Fruit fly (Drosophila melanogaster): Measurements from ENCODE around the gene Daxx.

The Daxx gene

dm6 chr2L:6479226-6479906, 1.4 kb upstream of the Daxx start (continued):
- TF ChIP-seq CG15601 (tag; optimal IDR thresholded peaks at IDR 0.05) (peak; percentile 66), BEAF-32 (GFP tag; optimal IDR thresholded peaks at IDR 0.05) (no peak), Ravus (GFP tag; IDR thresholded peaks at IDR 0.05) (no peak), CG2875 (GFP tag; optimal IDR thresholded peaks at IDR 0.05) (no peak), row (GFP tag; IDR thresholded peaks at IDR 0.05) (peak; percentile 36; the same call in 2 of the 3 replicates), CG34224 (GFP tag; IDR thresholded peaks at IDR 0.05; ENCODE audit: partially characterized antibody) (no peak), CG13775 (GFP tag; optimal IDR thresholded peaks at IDR 0.05) (no peak), CG31365 (tag; optimal IDR thresholded peaks at IDR 0.05) (peak; percentile 62), pnt (GFP tag; optimal IDR thresholded peaks at IDR 0.05) (peak; percentile 9), CG7928 (GFP tag; optimal IDR thresholded peaks at IDR 0.05) (no peak), Mad (GFP tag; optimal IDR thresholded peaks at IDR 0.05) (no peak), nerfin-1 (tag; optimal IDR thresholded peaks at IDR 0.05) (peak; percentile 40), Ssrp (tag; optimal IDR thresholded peaks at IDR 0.05) (peak; percentile 13), nom (GFP tag; optimal IDR thresholded peaks at IDR 0.05) (peak; percentile 47), CG4360 (GFP tag; IDR thresholded peaks at IDR 0.05) (peak; percentile 23; the same call in 1 of the 2 replicates), dmrt99B (tag; optimal IDR thresholded peaks at IDR 0.05) (peak; percentile 29), E2f1 (GFP tag; IDR thresholded peaks at IDR 0.05) (no peak), CG17385 (GFP tag; optimal IDR thresholded peaks at IDR 0.05) (peak; percentile 20), NC2β (GFP tag; optimal IDR thresholded peaks at IDR 0.05) (peak; percentile 20), CG18619 (GFP tag; optimal IDR thresholded peaks at IDR 0.05) (peak; percentile 34), NK7.1 (GFP tag; optimal IDR thresholded peaks at IDR 0.05) (no peak), Trl (optimal IDR thresholded peaks at IDR 0.05) (peak; percentile 55 to 82), Trl (GFP tag; optimal IDR thresholded peaks at IDR 0.05) (no peak), CG13296 (GFP tag; optimal IDR thresholded peaks at IDR 0.05) (peak; percentile 83), psq (GFP tag; optimal IDR thresholded peaks at IDR 0.05) (no peak), CG42726 (GFP tag; IDR thresholded peaks at IDR 0.05; ENCODE audit: partially characterized antibody) (no peak), Xrp1 (GFP tag; IDR thresholded peaks at IDR 0.05) (peak; percentile 20; the same call in 1 of the 2 replicates), ind (GFP tag; optimal IDR thresholded peaks at IDR 0.05) (peak; percentile 9), Doc2 (GFP tag; IDR thresholded peaks at IDR 0.05) (no peak), CG10267 (tag; optimal IDR thresholded peaks at IDR 0.05) (peak; percentile 8), Asciz (GFP tag; optimal IDR thresholded peaks at IDR 0.05) (peak; percentile 28), ash1 (GFP tag; optimal IDR thresholded peaks at IDR 0.05) (peak; percentile 39), CG6689 (GFP tag; IDR thresholded peaks at IDR 0.05) (peak; percentile 50; the same call in 1 of the 2 replicates), Mes4 (GFP tag; optimal IDR thresholded peaks at IDR 0.05) (no peak), CG15514 (GFP tag; optimal IDR thresholded peaks at IDR 0.05) (peak; percentile 72), CG18599 (GFP tag; optimal IDR thresholded peaks at IDR 0.05) (peak; percentile 61), Ets97D (GFP tag; optimal IDR thresholded peaks at IDR 0.05) (no peak), CG15011 (GFP tag; optimal IDR thresholded peaks at IDR 0.05) (peak; percentile 34), Jarid2 (GFP tag; optimal IDR thresholded peaks at IDR 0.05) (no peak), dm (GFP tag; optimal IDR thresholded peaks at IDR 0.05) (peak; percentile 14), MTF-1 (GFP tag; optimal IDR thresholded peaks at IDR 0.05; ENCODE audit: borderline replicate concordance) (peak; percentile 62), CG12659 (GFP tag; optimal IDR thresholded peaks at IDR 0.05) (peak; percentile 38), tap (tag; optimal IDR thresholded peaks at IDR 0.05) (peak; percentile 55), pum (GFP tag; optimal IDR thresholded peaks at IDR 0.05) (no peak), sna (GFP tag; IDR thresholded peaks at IDR 0.05; ENCODE audit: partially characterized antibody) (no peak), Atf6 (GFP tag; IDR thresholded peaks at IDR 0.05) (0 out of 2 replicates have a peak, but pooled peaks have one; percentile 6), Neu2 (GFP tag; optimal IDR thresholded peaks at IDR 0.05; ENCODE audit: borderline replicate concordance) (peak; percentile 54), twi (tag; optimal IDR thresholded peaks at IDR 0.05) (peak; percentile 2), fu2 (GFP tag; optimal IDR thresholded peaks at IDR 0.05) (peak; percentile 24)

Data from whole organism, embryonic.